Worm (Caenorhabditis elegans) whole organism, L2 larva: ENCODE data around the gene C25E10.4.

Source experiments
- blmp-1 ChIP-seq: sonication (generic microtip); optimal IDR thresholded peaks from 2 replicates; lab custom pipeline; 2017; ENCODE audit warnings: missing genetic modification characterization, mild to moderate bottlenecking, missing compliant biosample characterization, antibody characterized with exemption, moderate library complexity; ENCODE audit not compliant: insufficient read depth
- ceh-82 ChIP-seq: fragments of 150-350 bp; optimal IDR thresholded peaks from 2 replicates; lab custom pipeline; 2014; ENCODE audit warnings: missing biosample characterization, missing genetic modification characterization
- elt-1 ChIP-seq: fragments of 150-350 bp; optimal IDR thresholded peaks from 2 replicates; lab custom pipeline; 2014; ENCODE audit warnings: missing biosample characterization, missing genetic modification characterization
- lin-39 ChIP-seq: fragments of 150-350 bp; optimal IDR thresholded peaks from 2 replicates; lab custom pipeline; 2014; ENCODE audit warnings: missing biosample characterization, missing genetic modification reagents, missing genetic modification characterization
- mdl-1 ChIP-seq, 2 experiments: fragments of 150-350 bp in 1 of 2; sonication (generic microtip) in 1 of 2; optimal IDR thresholded peaks; 2 replicates each; lab custom pipeline; 2017; ENCODE audit warnings: missing biosample characterization in 2 of 2, missing genetic modification characterization in 2 of 2
- nhr-237 ChIP-seq: fragments of 150-350 bp; optimal IDR thresholded peaks from 2 replicates; lab custom pipeline; 2014; ENCODE audit warnings: missing biosample characterization, missing genetic modification characterization
- snpc-4 ChIP-seq: fragments of 150-350 bp; optimal IDR thresholded peaks from 2 replicates; lab custom pipeline; 2014; ENCODE audit warnings: missing biosample characterization, missing genetic modification characterization
- unc-62 ChIP-seq: fragments of 150-350 bp; optimal IDR thresholded peaks from 2 replicates; lab custom pipeline; 2014; ENCODE audit warnings: missing biosample characterization, missing genetic modification reagents, missing genetic modification characterization
- ztf-11 ChIP-seq: sonication (generic microtip); optimal IDR thresholded peaks from 2 replicates; lab custom pipeline; 2017; ENCODE audit warnings: missing biosample characterization, missing genetic modification characterization

DNA sequence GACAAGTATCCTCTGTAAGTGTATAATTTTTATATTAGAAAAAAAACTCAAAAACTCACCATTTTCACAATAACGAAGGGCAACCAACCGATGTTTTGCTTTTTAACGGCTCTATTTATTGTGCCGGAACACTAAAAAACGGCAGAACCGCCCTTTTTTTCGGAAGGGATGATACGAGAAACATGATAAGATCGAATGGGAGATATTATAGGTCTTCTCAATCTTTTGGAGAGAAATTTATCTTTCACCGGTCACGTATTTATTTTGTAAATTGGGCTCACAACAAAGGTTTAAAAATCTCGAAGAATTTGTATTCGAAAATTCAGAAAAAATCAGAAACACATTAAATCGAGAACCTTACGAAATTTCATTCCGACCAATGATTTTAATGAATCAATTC lies 21.4 kb downstream of the C25E10.4 start, which contains the start of gene swm-1:
- no peak for TF ChIP-seq nhr-237
- no peak for TF ChIP-seq blmp-1 (tag; lab: Kevin White, UChicago)
- no peak for TF ChIP-seq lin-39 (tag; lab: Kevin White, UChicago)
- TF ChIP-seq snpc-4 (tag; lab: Kevin White, UChicago): no peak
- TF ChIP-seq elt-1 (tag; lab: Kevin White, UChicago): no peak
- no peak for TF ChIP-seq mdl-1 (tag; optimal IDR thresholded peaks at IDR 0.05; lab: Kevin White, UChicago)
- TF ChIP-seq ceh-82 (tag; lab: Kevin White, UChicago): no peak
- TF ChIP-seq unc-62 (GFP tag; lab: Kevin White, UChicago): no peak
- TF ChIP-seq ztf-11 (tag; lab: Kevin White, UChicago): no peak
